Worm (Caenorhabditis elegans): ENCODE measurements around the gene F16H6.3.

- TF ChIP-seq snpc-4 (tag; optimal IDR thresholded peaks at IDR 0.05) (no peak), nhr-77 (tag; optimal IDR thresholded peaks at IDR 0.05) (no peak), lin-39 (tag; optimal IDR thresholded peaks at IDR 0.05) (no peak), nhr-237 (tag; optimal IDR thresholded peaks at IDR 0.05) (no peak), ztf-1 (GFP tag; conservative IDR thresholded peaks at IDR 0.05) (no peak), nhr-11 (tag; optimal IDR thresholded peaks at IDR 0.05) (no peak), aly-2 (tag; optimal IDR thresholded peaks at IDR 0.05) (no peak), nhr-25 (tag; optimal IDR thresholded peaks at IDR 0.05) (no peak), dmd-4 (tag; optimal IDR thresholded peaks at IDR 0.05) (no peak)
These were observed 32.5 kb upstream of the F16H6.3 start, which contains the start of gene C14A6.12 for ce11 chrV:18162568-18162967.
